Worm (Caenorhabditis elegans) whole organism, L2 larva: ENCODE data around the gene T10F2.5.

Experiments
- C34F6.9 ChIP-seq: fragments of 150-350 bp; optimal IDR thresholded peaks from 2 replicates; lab custom pipeline; 2014; ENCODE audit warnings: missing biosample characterization, missing genetic modification characterization
- F13H6.1 ChIP-seq: sonication (generic microtip); optimal IDR thresholded peaks from 2 replicates; lab custom pipeline; 2016; ENCODE audit warnings: missing genetic modification characterization, missing compliant biosample characterization
- R02D3.7 ChIP-seq: fragments of 150-350 bp; optimal IDR thresholded peaks from 2 replicates; lab custom pipeline; 2014; ENCODE audit warnings: missing biosample characterization, missing genetic modification characterization
- Y55F3AM.14 ChIP-seq: fragments of 200-800 bp; sonication (Bioruptor generic); optimal IDR thresholded peaks from 2 replicates; lab custom pipeline; 2018; ENCODE audit warnings: mild to moderate bottlenecking, missing genetic modification characterization, missing compliant biosample characterization
- ZK546.5 ChIP-seq: sonication (generic microtip); optimal IDR thresholded peaks from 2 replicates; lab custom pipeline; 2017; ENCODE audit warnings: missing biosample characterization, missing genetic modification characterization
- alr-1 ChIP-seq: fragments of 150-350 bp; optimal IDR thresholded peaks from 2 replicates; lab custom pipeline; 2014; ENCODE audit warnings: missing biosample characterization, missing genetic modification characterization
- aly-2 ChIP-seq: fragments of 150-350 bp; optimal IDR thresholded peaks from 2 replicates; lab custom pipeline; 2014; ENCODE audit warnings: missing biosample characterization, missing genetic modification characterization
- ama-1 ChIP-seq: fragments of 150-350 bp; optimal IDR thresholded peaks from 2 replicates; lab custom pipeline; 2018; ENCODE audit warnings: inconsistent platforms
- blmp-1 ChIP-seq: sonication (generic microtip); optimal IDR thresholded peaks from 2 replicates; lab custom pipeline; 2017; ENCODE audit warnings: missing genetic modification characterization, mild to moderate bottlenecking, missing compliant biosample characterization, antibody characterized with exemption, moderate library complexity; ENCODE audit not compliant: insufficient read depth
- ceh-16 ChIP-seq: fragments of 150-350 bp; optimal IDR thresholded peaks from 2 replicates; lab custom pipeline; 2014; ENCODE audit warnings: missing biosample characterization, missing genetic modification characterization
- crh-2 ChIP-seq: sonication (generic microtip); optimal IDR thresholded peaks from 2 replicates; lab custom pipeline; 2017; ENCODE audit warnings: missing biosample characterization, missing genetic modification characterization
- dmd-4 ChIP-seq: sonication (generic microtip); optimal IDR thresholded peaks from 2 replicates; lab custom pipeline; 2017; ENCODE audit warnings: missing biosample characterization, missing genetic modification characterization
- elt-1 ChIP-seq: fragments of 150-350 bp; optimal IDR thresholded peaks from 2 replicates; lab custom pipeline; 2014; ENCODE audit warnings: missing biosample characterization, missing genetic modification characterization
- elt-3 ChIP-seq: sonication (generic microtip); optimal IDR thresholded peaks from 2 replicates; lab custom pipeline; 2017; ENCODE audit warnings: missing biosample characterization, missing genetic modification characterization
- fos-1 ChIP-seq: fragments of 150-350 bp; optimal IDR thresholded peaks from 2 replicates; lab custom pipeline; 2014; ENCODE audit warnings: missing biosample characterization, missing genetic modification characterization
- gmeb-1 ChIP-seq: fragments of 150-350 bp; optimal IDR thresholded peaks from 2 replicates; lab custom pipeline; 2014; ENCODE audit warnings: missing biosample characterization, missing genetic modification characterization
- lin-11 ChIP-seq: fragments of 150-350 bp; sonication (generic microtip); optimal IDR thresholded peaks from 2 replicates; lab custom pipeline; 2014; ENCODE audit warnings: missing biosample characterization, missing genetic modification characterization, inconsistent platforms, mixed read lengths
- lin-13 ChIP-seq: fragments of 150-350 bp; optimal IDR thresholded peaks from 2 replicates; lab custom pipeline; 2014; ENCODE audit warnings: missing biosample characterization, missing genetic modification reagents, missing genetic modification characterization
- lin-39 ChIP-seq: fragments of 150-350 bp; optimal IDR thresholded peaks from 2 replicates; lab custom pipeline; 2014; ENCODE audit warnings: missing biosample characterization, missing genetic modification reagents, missing genetic modification characterization
- lsy-2 ChIP-seq, 2 experiments: fragments of 150-350 bp in 1 of 2; sonication (generic microtip) in 1 of 2; optimal IDR thresholded peaks; 2 replicates each; lab custom pipeline; 2014 to 2017; ENCODE audit warnings: missing biosample characterization in 2 of 2, missing genetic modification characterization in 2 of 2
- mab-5 ChIP-seq: fragments of 150-350 bp; optimal IDR thresholded peaks from 2 replicates; lab custom pipeline; 2014; ENCODE audit warnings: missing biosample characterization, missing genetic modification characterization
- mbf-1 ChIP-seq: sonication (generic microtip); optimal IDR thresholded peaks from 2 replicates; lab custom pipeline; 2017; ENCODE audit warnings: missing biosample characterization, missing genetic modification characterization
- mdl-1 ChIP-seq, 2 experiments: fragments of 150-350 bp in 1 of 2; sonication (generic microtip) in 1 of 2; optimal IDR thresholded peaks; 2 replicates each; lab custom pipeline; 2017; ENCODE audit warnings: missing biosample characterization in 2 of 2, missing genetic modification characterization in 2 of 2
- nhr-10 ChIP-seq: sonication (generic microtip); optimal IDR thresholded peaks from 2 replicates; lab custom pipeline; 2017; ENCODE audit warnings: missing biosample characterization, missing genetic modification characterization
- nhr-11 ChIP-seq: fragments of 150-350 bp; optimal IDR thresholded peaks from 2 replicates; lab custom pipeline; 2014; ENCODE audit warnings: missing biosample characterization, missing genetic modification characterization
- nhr-12 ChIP-seq: fragments of 150-350 bp; optimal IDR thresholded peaks from 2 replicates; lab custom pipeline; 2014; ENCODE audit warnings: missing biosample characterization, missing genetic modification characterization
- nhr-129 ChIP-seq: fragments of 150-350 bp; optimal IDR thresholded peaks from 2 replicates; lab custom pipeline; 2014; ENCODE audit warnings: missing biosample characterization, missing genetic modification characterization
- nhr-21 ChIP-seq: fragments of 150-350 bp; optimal IDR thresholded peaks from 2 replicates; lab custom pipeline; 2014; ENCODE audit warnings: missing biosample characterization, missing genetic modification characterization
- nhr-23 ChIP-seq: fragments of 150-350 bp; optimal IDR thresholded peaks from 2 replicates; lab custom pipeline; 2014; ENCODE audit warnings: missing biosample characterization, missing genetic modification reagents, missing genetic modification characterization
- nhr-237 ChIP-seq: fragments of 150-350 bp; optimal IDR thresholded peaks from 2 replicates; lab custom pipeline; 2014; ENCODE audit warnings: missing biosample characterization, missing genetic modification characterization
- nhr-25 ChIP-seq: fragments of 150-350 bp; sonication (generic microtip); optimal IDR thresholded peaks from 3 replicates; lab custom pipeline; 2014; ENCODE audit warnings: missing biosample characterization, missing genetic modification characterization
- nhr-77 ChIP-seq: fragments of 150-350 bp; optimal IDR thresholded peaks from 2 replicates; lab custom pipeline; 2014; ENCODE audit warnings: missing biosample characterization, missing genetic modification characterization
- peb-1 ChIP-seq: fragments of 150-350 bp; optimal IDR thresholded peaks from 2 replicates; lab custom pipeline; 2014; ENCODE audit warnings: missing biosample characterization, missing genetic modification characterization
- sem-4 ChIP-seq: fragments of 150-350 bp; optimal IDR thresholded peaks from 2 replicates; lab custom pipeline; 2014; ENCODE audit warnings: missing biosample characterization, missing genetic modification reagents, missing genetic modification characterization
- skn-1 ChIP-seq: sonication (generic microtip); optimal IDR thresholded peaks from 2 replicates; lab custom pipeline; 2017; ENCODE audit warnings: missing biosample characterization, missing genetic modification characterization
- sma-3 ChIP-seq: sonication (generic microtip); optimal IDR thresholded peaks from 2 replicates; lab custom pipeline; 2016; ENCODE audit warnings: missing genetic modification reagents, missing genetic modification characterization, missing compliant biosample characterization
- sma-9 ChIP-seq, 2 experiments: fragments of 150-350 bp in 1 of 2; sonication (generic microtip) in 1 of 2; optimal IDR thresholded peaks; 2 replicates each; lab custom pipeline; 2014 to 2016; ENCODE audit warnings: missing genetic modification characterization in 2 of 2, mild to moderate bottlenecking in 1 of 2, missing biosample characterization in 1 of 2, missing compliant biosample characterization in 1 of 2, missing genetic modification reagents in 1 of 2, moderate library complexity in 1 of 2
- snpc-4 ChIP-seq: fragments of 150-350 bp; optimal IDR thresholded peaks from 2 replicates; lab custom pipeline; 2014; ENCODE audit warnings: missing biosample characterization, missing genetic modification characterization
- unc-39 ChIP-seq: fragments of 150-350 bp; optimal IDR thresholded peaks from 2 replicates; lab custom pipeline; 2014; ENCODE audit warnings: missing biosample characterization, missing genetic modification characterization
- unc-55 ChIP-seq: fragments of 150-350 bp; sonication (generic microtip); optimal IDR thresholded peaks from 3 replicates; lab custom pipeline; 2014; ENCODE audit warnings: missing biosample characterization, missing genetic modification reagents, missing genetic modification characterization
- unc-62 ChIP-seq: fragments of 150-350 bp; optimal IDR thresholded peaks from 2 replicates; lab custom pipeline; 2014; ENCODE audit warnings: missing biosample characterization, missing genetic modification reagents, missing genetic modification characterization
- zag-1 ChIP-seq: fragments of 150-350 bp; optimal IDR thresholded peaks from 2 replicates; lab custom pipeline; 2014; ENCODE audit warnings: missing biosample characterization, missing genetic modification characterization
- ztf-1 ChIP-seq: fragments of 200-800 bp; sonication (Bioruptor generic); conservative IDR thresholded peaks from 2 replicates; pipeline ENCODE4 v1.3.6; 2022; ENCODE audit warnings: missing genetic modification characterization, missing compliant biosample characterization
- ztf-11 ChIP-seq: sonication (generic microtip); optimal IDR thresholded peaks from 2 replicates; lab custom pipeline; 2017; ENCODE audit warnings: missing biosample characterization, missing genetic modification characterization

T10F2.5 gene

DNA sequence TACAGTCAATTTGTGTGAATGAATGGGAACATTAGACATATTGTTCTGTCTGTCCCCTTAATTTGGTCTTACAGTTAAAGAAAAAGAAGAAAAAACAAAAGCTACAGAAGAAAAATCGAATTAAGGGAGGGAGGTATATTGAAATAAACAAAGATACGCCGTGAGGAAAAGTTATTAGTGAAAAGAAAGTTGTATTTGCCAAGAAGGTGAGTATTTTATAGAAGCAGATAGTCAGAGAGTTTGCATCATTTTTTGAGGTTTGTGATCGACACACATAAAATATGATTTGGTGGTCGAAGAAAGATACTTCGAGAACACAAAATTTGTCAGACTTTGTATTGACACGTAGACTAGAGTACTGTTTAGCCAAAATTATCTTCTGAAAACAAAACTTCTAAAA lies 40.9 kb upstream of the T10F2.5 start:
- TF ChIP-seq unc-55 (GFP tag; lab: Kevin White, UChicago) (no peak), nhr-10 (tag; lab: Kevin White, UChicago) (no peak), sma-9 (GFP tag; optimal IDR thresholded peaks at IDR 0.05; lab: Kevin White, UChicago) (peak; percentile 49), sma-9 (tag; optimal IDR thresholded peaks at IDR 0.05; lab: Kevin White, UChicago) (no peak), ama-1 (lab: Kevin White, UChicago) (no peak), zag-1 (tag; lab: Kevin White, UChicago) (no peak), snpc-4 (tag; lab: Kevin White, UChicago) (no peak), gmeb-1 (tag; lab: Kevin White, UChicago) (peak; percentile 32), nhr-77 (tag; lab: Kevin White, UChicago) (no peak), nhr-25 (tag; lab: Kevin White, UChicago) (peak; percentile 43), blmp-1 (tag; lab: Kevin White, UChicago) (peak; percentile 14), dmd-4 (no peak), alr-1 (tag; lab: Kevin White, UChicago) (no peak), mab-5 (tag; lab: Kevin White, UChicago) (no peak), R02D3.7 (no peak), lin-39 (tag; lab: Kevin White, UChicago) (no peak), nhr-237 (tag; lab: Kevin White, UChicago) (no peak), lin-11 (tag; lab: Kevin White, UChicago) (no peak), ztf-1 (no peak), peb-1 (tag; lab: Kevin White, UChicago) (no peak), mdl-1 (tag; optimal IDR thresholded peaks at IDR 0.05; lab: Kevin White, UChicago) (no peak), ceh-16 (no peak), Y55F3AM.14 (no peak), nhr-11 (no peak), ZK546.5 (no peak), elt-1 (tag; lab: Kevin White, UChicago) (no peak), ztf-11 (tag; lab: Kevin White, UChicago) (no peak), sma-3 (GFP tag; lab: Kevin White, UChicago) (no peak), C34F6.9 (tag; lab: Kevin White, UChicago) (no peak), elt-3 (tag; lab: Kevin White, UChicago) (no peak), nhr-23 (no peak), mbf-1 (tag; lab: Kevin White, UChicago) (no peak), fos-1 (tag; lab: Kevin White, UChicago) (peak; percentile 60), nhr-129 (peak; percentile 91), sem-4 (no peak), unc-39 (tag; lab: Kevin White, UChicago) (no peak), lsy-2 (tag; optimal IDR thresholded peaks at IDR 0.05; lab: Kevin White, UChicago) (no peak), F13H6.1 (tag; lab: Kevin White, UChicago) (no peak), skn-1 (tag; lab: Kevin White, UChicago) (no peak), unc-62 (GFP tag; lab: Kevin White, UChicago) (no peak), crh-2 (peak; percentile 24), nhr-21 (tag; lab: Kevin White, UChicago) (no peak), lin-13 (GFP tag; lab: Kevin White, UChicago) (no peak)
- TF ChIP-seq, all 48 proteins: peak for 7

- no peak for TF ChIP-seq crh-2
- no peak for TF ChIP-seq nhr-237 (tag; lab: Kevin White, UChicago)
- TF ChIP-seq nhr-10 (tag; lab: Kevin White, UChicago): no peak
- no peak for TF ChIP-seq nhr-12 (tag; lab: Kevin White, UChicago)
- TF ChIP-seq fos-1 (tag; lab: Kevin White, UChicago): no peak
- no peak for TF ChIP-seq blmp-1 (tag; lab: Kevin White, UChicago)
- TF ChIP-seq unc-55 (GFP tag; lab: Kevin White, UChicago): no peak
- TF ChIP-seq Y55F3AM.14: no peak
- no peak for TF ChIP-seq ceh-16
- no peak for TF ChIP-seq zag-1 (tag; lab: Kevin White, UChicago)
- TF ChIP-seq aly-2 (tag; lab: Kevin White, UChicago): no peak
- TF ChIP-seq nhr-21 (tag; lab: Kevin White, UChicago): no peak
- TF ChIP-seq nhr-23: no peak
- no peak for TF ChIP-seq ztf-1
- TF ChIP-seq nhr-77 (tag; lab: Kevin White, UChicago): no peak
- TF ChIP-seq mbf-1 (tag; lab: Kevin White, UChicago): no peak
These were observed 40.2 kb upstream of the T10F2.5 start, which contains the start of gene emb-8 for ce11 chrIII:5199577-5199976. emb-8 (minus strand) TSS chrIII:5199677.
